Worm (Caenorhabditis elegans) whole organism, L3 larva: ENCODE measurements around the gene Y53F4B.10.

Experiments
- R02D3.7 ChIP-seq: fragments of 150-350 bp; optimal IDR thresholded peaks from 2 replicates; lab custom pipeline; 2014; ENCODE audit warnings: missing biosample characterization, missing genetic modification characterization
- ZK546.5 ChIP-seq: sonication (generic microtip); optimal IDR thresholded peaks from 2 replicates; lab custom pipeline; 2017; ENCODE audit warnings: missing biosample characterization, missing genetic modification characterization
- aly-2 ChIP-seq: fragments of 150-350 bp; optimal IDR thresholded peaks from 2 replicates; lab custom pipeline; 2014; ENCODE audit warnings: missing biosample characterization, missing genetic modification characterization
- ama-1 ChIP-seq: fragments of 150-350 bp; optimal IDR thresholded peaks from 2 replicates; lab custom pipeline; 2018
- ceh-16 ChIP-seq: sonication (generic microtip); optimal IDR thresholded peaks from 2 replicates; lab custom pipeline; 2017; ENCODE audit warnings: missing biosample characterization, missing genetic modification characterization
- ceh-82 ChIP-seq: fragments of 150-350 bp; optimal IDR thresholded peaks from 2 replicates; lab custom pipeline; 2014; ENCODE audit warnings: missing biosample characterization, missing genetic modification characterization
- ceh-9 ChIP-seq: sonication (generic microtip); optimal IDR thresholded peaks from 2 replicates; lab custom pipeline; 2018; ENCODE audit warnings: missing biosample characterization, missing genetic modification characterization
- egl-27 ChIP-seq: sonication (generic microtip); optimal IDR thresholded peaks from 4 replicates; lab custom pipeline; 2017; ENCODE audit warnings: missing biosample characterization, missing genetic modification reagents, missing genetic modification characterization
- egl-5 ChIP-seq: fragments of 150-350 bp; optimal IDR thresholded peaks from 2 replicates; lab custom pipeline; 2017; ENCODE audit warnings: missing biosample characterization, missing genetic modification reagents, missing genetic modification characterization, inconsistent platforms
- elt-1 ChIP-seq: fragments of 150-350 bp; optimal IDR thresholded peaks from 2 replicates; lab custom pipeline; 2014; ENCODE audit warnings: missing biosample characterization, missing genetic modification characterization
- elt-2 ChIP-seq: sonication (generic microtip); optimal IDR thresholded peaks from 2 replicates; lab custom pipeline; 2016; ENCODE audit warnings: missing genetic modification reagents, mild to moderate bottlenecking, missing genetic modification characterization, missing compliant biosample characterization
- eor-1 ChIP-seq, 2 experiments: fragments of 150-350 bp; optimal IDR thresholded peaks; 2 replicates each; lab custom pipeline; 2014 to 2018; ENCODE audit warnings: missing biosample characterization in 2 of 2, missing genetic modification characterization in 2 of 2
- fkh-10 ChIP-seq: sonication (generic microtip); optimal IDR thresholded peaks from 2 replicates; lab custom pipeline; 2017; ENCODE audit warnings: missing biosample characterization, missing genetic modification reagents, missing genetic modification characterization
- fkh-2 ChIP-seq: fragments of 150-350 bp; optimal IDR thresholded peaks from 2 replicates; lab custom pipeline; 2014; ENCODE audit warnings: missing biosample characterization, missing genetic modification reagents, missing genetic modification characterization
- fos-1 ChIP-seq: fragments of 150-350 bp; optimal IDR thresholded peaks from 2 replicates; lab custom pipeline; 2014; ENCODE audit warnings: missing biosample characterization, missing genetic modification characterization
- hmg-11 ChIP-seq: sonication (generic microtip); optimal IDR thresholded peaks from 2 replicates; lab custom pipeline; 2016; ENCODE audit warnings: missing genetic modification characterization, missing compliant biosample characterization
- lin-15B ChIP-seq: fragments of 150-350 bp; optimal IDR thresholded peaks from 2 replicates; lab custom pipeline; 2014; ENCODE audit warnings: missing biosample characterization, missing genetic modification characterization
- lsy-12 ChIP-seq: sonication (generic microtip); optimal IDR thresholded peaks from 2 replicates; lab custom pipeline; 2016; ENCODE audit warnings: mild to moderate bottlenecking, missing genetic modification characterization, missing compliant biosample characterization
- mdl-1 ChIP-seq: fragments of 150-350 bp; optimal IDR thresholded peaks from 2 replicates; lab custom pipeline; 2014; ENCODE audit warnings: missing biosample characterization, missing genetic modification characterization
- mml-1 ChIP-seq: fragments of 150-350 bp; sonication (generic microtip); optimal IDR thresholded peaks from 3 replicates; lab custom pipeline; 2014; ENCODE audit warnings: missing biosample characterization, missing genetic modification characterization
- nfya-1 ChIP-seq: sonication (generic microtip); optimal IDR thresholded peaks from 2 replicates; lab custom pipeline; 2017; ENCODE audit warnings: missing genetic modification characterization, mild to moderate bottlenecking, missing compliant biosample characterization, antibody characterized with exemption, moderate library complexity; ENCODE audit not compliant: insufficient read depth
- nhr-11 ChIP-seq: fragments of 150-350 bp; optimal IDR thresholded peaks from 2 replicates; lab custom pipeline; 2014; ENCODE audit warnings: missing biosample characterization, missing genetic modification characterization
- nhr-12 ChIP-seq: fragments of 150-350 bp; optimal IDR thresholded peaks from 2 replicates; lab custom pipeline; 2014; ENCODE audit warnings: missing biosample characterization, missing genetic modification characterization
- nhr-23 ChIP-seq: fragments of 150-350 bp; optimal IDR thresholded peaks from 2 replicates; lab custom pipeline; 2014; ENCODE audit warnings: missing biosample characterization, missing genetic modification reagents, missing genetic modification characterization
- nhr-43 ChIP-seq: sonication (generic microtip); optimal IDR thresholded peaks from 2 replicates; lab custom pipeline; 2016; ENCODE audit warnings: mild to moderate bottlenecking, missing genetic modification characterization, missing compliant biosample characterization; ENCODE audit not compliant: poor library complexity, severe bottlenecking
- nhr-76 ChIP-seq: fragments of 150-350 bp; sonication (generic microtip); optimal IDR thresholded peaks from 5 replicates; lab custom pipeline; 2014; ENCODE audit warnings: missing biosample characterization, missing genetic modification characterization
- nhr-77 ChIP-seq: fragments of 150-350 bp; optimal IDR thresholded peaks from 2 replicates; lab custom pipeline; 2014; ENCODE audit warnings: missing biosample characterization, missing genetic modification characterization
- pha-4 ChIP-seq: fragments of 150-350 bp; optimal IDR thresholded peaks from 2 replicates; lab custom pipeline; 2014; ENCODE audit warnings: missing biosample characterization, missing genetic modification reagents, missing genetic modification characterization
- pqm-1 ChIP-seq: fragments of 150-350 bp; optimal IDR thresholded peaks from 2 replicates; lab custom pipeline; 2017; ENCODE audit warnings: missing biosample characterization, missing genetic modification characterization, inconsistent platforms
- sea-2 ChIP-seq: fragments of 150-350 bp; sonication (generic microtip); optimal IDR thresholded peaks from 4 replicates; lab custom pipeline; 2014; ENCODE audit warnings: missing biosample characterization, missing genetic modification reagents, missing genetic modification characterization
- skn-1 ChIP-seq: fragments of 150-350 bp; optimal IDR thresholded peaks from 2 replicates; lab custom pipeline; 2014; ENCODE audit warnings: missing biosample characterization, missing genetic modification characterization
- snpc-4 ChIP-seq: fragments of 150-350 bp; optimal IDR thresholded peaks from 2 replicates; lab custom pipeline; 2014; ENCODE audit warnings: missing biosample characterization, missing genetic modification characterization
- tbx-2 ChIP-seq: sonication (generic microtip); optimal IDR thresholded peaks from 2 replicates; lab custom pipeline; 2016; ENCODE audit warnings: mild to moderate bottlenecking, missing genetic modification characterization, missing compliant biosample characterization
- unc-39 ChIP-seq: sonication (generic microtip); optimal IDR thresholded peaks from 4 replicates; lab custom pipeline; 2017; ENCODE audit warnings: missing biosample characterization, missing genetic modification characterization
- unc-62 ChIP-seq: fragments of 150-350 bp; sonication (generic microtip); optimal IDR thresholded peaks from 4 replicates; lab custom pipeline; 2014; ENCODE audit warnings: missing biosample characterization, missing genetic modification reagents, missing genetic modification characterization
- zag-1 ChIP-seq: fragments of 150-350 bp; optimal IDR thresholded peaks from 2 replicates; lab custom pipeline; 2014; ENCODE audit warnings: missing biosample characterization, missing genetic modification characterization
- ztf-4 ChIP-seq: fragments of 150-350 bp; optimal IDR thresholded peaks from 2 replicates; lab custom pipeline; 2014; ENCODE audit warnings: missing biosample characterization, missing genetic modification characterization

The Y53F4B.10 gene

DNA sequence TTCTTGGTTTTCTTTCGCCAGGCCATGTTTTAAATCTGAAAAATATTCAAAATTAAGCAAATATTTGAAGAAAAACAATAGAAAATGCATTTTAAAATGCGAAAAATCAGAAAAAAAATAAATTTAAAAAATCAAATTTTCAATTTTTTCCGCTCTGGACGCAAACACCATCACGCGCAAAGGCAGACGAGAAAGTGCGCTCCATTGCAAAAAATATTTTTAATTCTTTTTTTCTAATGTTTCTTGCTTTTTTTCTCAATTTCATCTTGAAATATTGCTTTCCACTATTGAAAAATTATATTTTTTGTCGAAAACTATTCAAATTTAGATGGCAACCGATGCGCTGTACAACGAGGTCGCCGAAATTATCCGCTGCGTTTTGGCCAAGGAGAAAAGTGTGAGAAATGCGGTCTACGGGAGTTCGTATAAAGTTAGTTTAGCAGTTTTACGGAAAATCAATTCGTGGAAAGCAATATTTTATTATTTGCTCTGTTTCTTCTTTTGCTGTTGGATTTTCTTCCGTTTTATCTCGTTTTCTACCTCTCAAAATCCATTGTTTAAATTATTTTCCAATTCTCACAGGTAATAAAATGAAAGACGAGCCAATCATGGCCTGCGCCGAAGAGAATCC, 33.9 kb downstream of the Y53F4B.10 start, which contains the start of the genes pole-4, nsun-5 and metl-2:
pole-4 (minus strand) TSS at position 35 of the 631 bp plus-strand sequence.
nsun-5 (plus strand) TSS at position 298 of the 631 bp plus-strand sequence.
metl-2 (plus strand) TSS at position 581 of the 631 bp plus-strand sequence.
- TF ChIP-seq egl-27 (tag; lab: Kevin White, UChicago): no peak
- peak; percentile 49 for TF ChIP-seq nfya-1 (tag; lab: Kevin White, UChicago)
- peak; percentile 86 for TF ChIP-seq lin-15B (tag; lab: Kevin White, UChicago)
- no peak for TF ChIP-seq mdl-1
- peak; percentile 81 for TF ChIP-seq pha-4
- TF ChIP-seq nhr-11 (tag; lab: Kevin White, UChicago): no peak
- peak; percentile 31 for TF ChIP-seq nhr-23 (tag; lab: Kevin White, UChicago)
- peak; percentile 3 for TF ChIP-seq hmg-11 (tag; lab: Kevin White, UChicago)
- no peak for TF ChIP-seq unc-39 (tag; lab: Kevin White, UChicago)
- peak; percentile 70 for TF ChIP-seq snpc-4
- TF ChIP-seq fkh-2 (tag; lab: Kevin White, UChicago): no peak
- TF ChIP-seq nhr-76: no peak
- TF ChIP-seq eor-1 (tag; optimal IDR thresholded peaks at IDR 0.05; lab: Kevin White, UChicago): no peak
- TF ChIP-seq ceh-16 (tag; lab: Kevin White, UChicago): no peak

DNA sequence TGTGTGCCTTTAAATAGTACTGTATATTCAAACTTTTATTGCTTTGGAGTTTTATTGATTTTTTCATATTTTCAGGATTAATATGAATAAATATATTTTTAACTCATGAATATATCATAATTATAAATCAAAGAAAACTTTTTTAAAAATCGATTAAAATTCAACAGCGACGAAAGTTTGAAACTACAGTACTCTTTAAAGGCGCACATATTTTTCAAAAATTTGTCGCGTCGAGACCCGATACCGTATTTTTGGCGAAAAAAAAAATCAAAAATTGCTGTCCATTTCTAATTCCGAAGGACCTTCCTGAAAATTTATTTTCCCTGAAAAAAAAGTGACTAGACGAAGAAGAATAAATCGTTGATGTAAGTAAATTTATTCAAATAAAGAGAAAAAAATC, 35.0 kb downstream of the Y53F4B.10 start:
- no peak for TF ChIP-seq fkh-10 (GFP tag; lab: Kevin White, UChicago)
- no peak for TF ChIP-seq fos-1 (tag; lab: Kevin White, UChicago)
- TF ChIP-seq zag-1 (tag; lab: Kevin White, UChicago): no peak
- no peak for TF ChIP-seq eor-1 (tag; optimal IDR thresholded peaks at IDR 0.05; lab: Kevin White, UChicago)
- no peak for TF ChIP-seq pha-4
- no peak for TF ChIP-seq nhr-12 (tag; lab: Kevin White, UChicago)
- no peak for TF ChIP-seq egl-5 (tag; lab: Kevin White, UChicago)

DNA sequence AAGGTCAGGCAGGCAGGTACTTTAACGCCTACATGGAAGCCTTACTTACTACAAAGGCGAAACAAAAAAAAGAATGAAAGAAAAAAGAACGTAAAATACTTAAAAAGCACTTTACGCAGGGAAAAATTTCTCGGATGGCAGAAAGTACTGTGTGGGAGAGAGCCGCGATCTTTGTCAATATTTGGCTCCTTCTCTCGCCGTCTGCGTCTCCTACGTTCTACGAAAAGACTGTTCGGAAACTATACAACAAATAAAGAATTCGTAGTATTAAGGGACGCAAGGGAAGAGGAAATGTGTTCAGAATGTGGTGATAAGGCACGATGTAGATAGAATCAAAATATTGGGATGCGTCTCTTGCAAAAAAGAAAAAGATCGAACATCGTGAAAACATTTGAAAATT, 36.2 kb downstream of the Y53F4B.10 start:
- TF ChIP-seq ceh-82 (no peak), lsy-12 (no peak), egl-5 (tag; lab: Kevin White, UChicago) (no peak), mml-1 (tag; lab: Kevin White, UChicago) (no peak), fos-1 (tag; lab: Kevin White, UChicago) (no peak), tbx-2 (tag; lab: Kevin White, UChicago) (no peak), pha-4 (peak; percentile 96), ztf-4 (tag; lab: Kevin White, UChicago) (no peak), elt-1 (no peak), nfya-1 (tag; lab: Kevin White, UChicago) (no peak), nhr-12 (tag; lab: Kevin White, UChicago) (no peak), unc-39 (tag; lab: Kevin White, UChicago) (no peak), elt-2 (peak; percentile 35), fkh-2 (tag; lab: Kevin White, UChicago) (no peak), nhr-77 (tag; lab: Kevin White, UChicago) (no peak)

DNA sequence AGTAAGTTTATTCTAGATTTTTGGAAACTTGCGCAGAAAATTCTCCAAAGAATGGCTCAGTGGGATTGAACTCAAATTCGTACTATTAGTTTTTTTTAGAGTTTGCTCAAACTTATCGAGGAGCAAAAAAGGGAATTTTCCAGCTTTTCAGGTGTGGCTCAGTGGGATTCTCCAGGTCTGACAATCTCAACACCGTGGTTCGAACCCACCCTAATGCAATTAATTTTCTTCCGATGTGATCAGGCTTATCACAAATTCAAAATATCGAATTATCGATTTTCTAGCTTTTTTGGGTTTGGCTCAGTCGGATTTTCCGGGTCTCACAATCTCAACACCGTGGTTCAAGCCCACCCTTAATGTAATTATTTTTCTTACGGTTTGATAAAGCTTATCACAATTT, 36.9 kb downstream of the Y53F4B.10 start:
- TF ChIP-seq ama-1 (lab: Kevin White, UChicago): no peak
- TF ChIP-seq egl-5 (tag; lab: Kevin White, UChicago): no peak
- TF ChIP-seq R02D3.7 (tag; lab: Kevin White, UChicago): no peak
- TF ChIP-seq skn-1: no peak
- no peak for TF ChIP-seq unc-39 (tag; lab: Kevin White, UChicago)

DNA sequence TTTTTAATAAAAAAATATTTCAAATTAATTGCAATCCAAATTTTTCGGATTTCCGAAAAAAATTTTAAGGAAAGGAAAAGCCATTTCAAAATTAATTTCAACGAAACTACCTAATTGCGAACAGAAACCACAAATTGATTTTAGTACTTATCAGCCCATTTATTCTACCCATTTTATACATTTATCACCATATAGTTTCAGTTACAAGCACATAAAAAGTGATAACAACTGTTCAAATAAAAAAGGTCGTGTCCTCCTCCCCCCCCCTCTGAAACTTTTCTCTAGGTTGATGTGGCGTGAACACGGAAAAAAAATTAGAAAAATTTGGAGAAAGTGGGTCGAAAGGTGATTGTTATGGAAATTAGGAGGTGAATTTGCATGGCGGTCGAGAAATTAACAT, 38.4 kb downstream of the Y53F4B.10 start:
- TF ChIP-seq snpc-4: no peak
- no peak for TF ChIP-seq fos-1 (tag; lab: Kevin White, UChicago)
- TF ChIP-seq ama-1 (lab: Kevin White, UChicago): no peak
- TF ChIP-seq eor-1 (tag; optimal IDR thresholded peaks at IDR 0.05; lab: Kevin White, UChicago): no peak
- TF ChIP-seq egl-5 (tag; lab: Kevin White, UChicago): no peak
- no peak for TF ChIP-seq unc-62 (GFP tag; lab: Kevin White, UChicago)
- no peak for TF ChIP-seq nhr-43
- no peak for TF ChIP-seq ceh-16 (tag; lab: Kevin White, UChicago)
- no peak for TF ChIP-seq lsy-12
- TF ChIP-seq mml-1 (tag; lab: Kevin White, UChicago): no peak
- no peak for TF ChIP-seq fkh-2 (tag; lab: Kevin White, UChicago)
- TF ChIP-seq ceh-9 (tag; lab: Kevin White, UChicago): no peak
- TF ChIP-seq aly-2 (tag; lab: Kevin White, UChicago): no peak
- no peak for TF ChIP-seq sea-2 (GFP tag; lab: Kevin White, UChicago)
- TF ChIP-seq pqm-1: peak; percentile 85
- TF ChIP-seq elt-2: peak; percentile 88
- peak; percentile 24 for TF ChIP-seq pha-4
- TF ChIP-seq ZK546.5: no peak
- TF ChIP-seq ceh-82: no peak
- no peak for TF ChIP-seq nhr-11 (tag; lab: Kevin White, UChicago)
